Fruit fly (Drosophila melanogaster) whole organism, adult: ENCODE results near the gene Glut3.

Experiments used
- CG1620 ChIP-seq: fragments of 200-800 bp; sonication (Bioruptor generic); optimal IDR thresholded peaks from 2 replicates; lab custom pipeline; 2016; ENCODE audit warnings: missing biosample characterization, missing genetic modification characterization
- CG33017 ChIP-seq: fragments of 200-800 bp; sonication (Bioruptor generic); optimal IDR thresholded peaks from 2 replicates; lab custom pipeline; 2018; ENCODE audit warnings: missing biosample characterization, mild to moderate bottlenecking, missing genetic modification characterization, moderate library complexity
- CG7101 ChIP-seq: fragments of 200-800 bp; sonication (Bioruptor generic); optimal IDR thresholded peaks from 2 replicates; lab custom pipeline; 2018; ENCODE audit warnings: missing biosample characterization, mild to moderate bottlenecking, missing genetic modification characterization, moderate library complexity
- Mnt ChIP-seq: fragments of 200-800 bp; sonication (Bioruptor generic); optimal IDR thresholded peaks from 2 replicates; lab custom pipeline; 2016; ENCODE audit warnings: missing biosample characterization, mild to moderate bottlenecking, missing genetic modification characterization
- cic ChIP-seq: fragments of 200-800 bp; sonication (Bioruptor generic); optimal IDR thresholded peaks from 2 replicates; lab custom pipeline; 2017; ENCODE audit warnings: missing biosample characterization, mild to moderate bottlenecking, missing genetic modification characterization, moderate library complexity
- cnc ChIP-seq, 2 experiments: fragments of >200 bp; optimal IDR thresholded peaks; 2 replicates each; lab custom pipeline; 2017
- kay ChIP-seq: fragments of 200-800 bp; sonication (Bioruptor generic); peaks from one replicate; lab custom pipeline; 2016; ENCODE audit warnings: missing biosample characterization, missing genetic modification characterization, borderline replicate concordance
- toe ChIP-seq: fragments of 200-800 bp; sonication (Bioruptor generic); optimal IDR thresholded peaks from 2 replicates; lab custom pipeline; 2016; ENCODE audit warnings: missing biosample characterization, missing genetic modification characterization

DNA sequence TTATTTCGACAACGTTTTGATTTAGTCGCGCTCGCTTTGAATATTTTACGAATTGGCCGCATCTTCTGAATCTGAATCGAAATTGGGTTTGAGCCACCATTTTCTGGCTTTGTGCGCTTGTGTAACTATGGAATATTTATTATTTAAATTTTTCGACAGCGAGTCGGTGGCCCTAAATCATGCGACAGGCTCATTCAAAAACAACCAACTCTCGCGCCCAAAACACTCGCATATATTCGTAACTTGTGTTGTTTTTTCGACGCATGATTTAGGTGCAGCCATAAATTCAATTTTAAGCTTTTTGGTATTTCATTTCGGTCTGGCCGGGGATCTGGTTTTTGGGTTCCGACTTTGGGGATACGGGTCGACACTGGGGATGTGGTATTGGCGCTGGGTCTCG is 33.2 kb upstream of the Glut3 start:
- TF ChIP-seq CG33017 (tag; lab: Kevin White, UChicago) (no peak), Mnt (GFP tag; lab: Kevin White, UChicago) (no peak), toe (GFP tag; lab: Kevin White, UChicago) (no peak), kay (no peak), cic (GFP tag; lab: Kevin White, UChicago) (no peak), CG1620 (no peak), CG7101 (tag; lab: Kevin White, UChicago) (no peak), cnc (optimal IDR thresholded peaks at IDR 0.05; lab: Kevin White, UChicago) (no peak)
